Fruit fly (Drosophila melanogaster): Measurements from ENCODE around the gene SNF4Agamma.

The SNF4Agamma gene

DNA sequence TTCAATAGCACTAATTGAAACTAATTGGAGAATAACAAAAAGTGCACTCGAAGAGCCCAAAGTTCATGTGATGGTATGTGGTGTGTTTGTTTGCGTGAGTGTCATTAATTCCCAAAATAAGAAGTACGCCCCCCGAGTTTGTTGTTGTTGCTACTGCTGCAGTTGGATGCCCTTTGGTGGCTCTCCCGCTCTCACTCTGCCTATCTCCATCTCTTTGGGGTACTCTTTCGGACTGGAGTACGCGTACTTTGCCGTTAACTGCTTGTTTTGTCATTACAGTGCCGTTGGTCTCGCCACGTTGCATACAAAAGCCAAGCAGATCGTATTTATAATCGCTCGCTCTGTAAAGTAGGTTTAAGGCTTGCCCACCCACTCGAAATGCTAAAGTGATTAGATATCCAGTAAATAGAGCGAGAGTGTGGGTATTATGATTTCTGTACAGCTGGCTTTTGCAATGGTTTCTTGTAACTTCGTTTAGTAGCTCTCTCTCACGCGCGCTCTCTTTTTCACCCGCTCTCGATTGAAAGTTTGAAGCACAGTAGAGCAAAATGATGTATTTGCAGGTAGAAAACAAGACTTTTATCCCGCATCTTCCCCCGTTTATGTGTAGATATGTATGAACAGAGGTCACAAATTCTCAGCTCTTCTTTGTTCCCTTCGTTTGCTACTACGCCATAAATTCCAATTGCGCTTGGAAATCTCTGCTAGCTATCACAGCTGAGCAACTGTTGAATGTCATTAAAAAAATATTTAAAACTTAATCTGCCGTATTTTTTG lies 28.4 kb upstream of the SNF4Agamma start (continued):
- TF ChIP-seq CG8281 (tag; optimal IDR thresholded peaks at IDR 0.05): peak; percentile 10
- TF ChIP-seq CG2889 (GFP tag; IDR thresholded peaks at IDR 0.05): no peak; the same call in 2 of the 3 replicates
- no peak for TF ChIP-seq HmgZ (tag; optimal IDR thresholded peaks at IDR 0.05)
- TF ChIP-seq Rfx (GFP tag; IDR thresholded peaks at IDR 0.05): peak; percentile 51
- peak; percentile 64 for TF ChIP-seq CG6254 (GFP tag; optimal IDR thresholded peaks at IDR 0.05)
- TF ChIP-seq CG10209 (GFP tag; optimal IDR thresholded peaks at IDR 0.05): peak; percentile 13
- 0 out of 2 replicates have a peak, but pooled peaks have one; percentile 5 for TF ChIP-seq esg (GFP tag; conservative IDR thresholded peaks at IDR 0.05)
- TF ChIP-seq CG17568 (GFP tag; optimal IDR thresholded peaks at IDR 0.05): peak; percentile 44
- TF ChIP-seq CG15479 (GFP tag; optimal IDR thresholded peaks at IDR 0.05): no peak
- peak; percentile 26 for TF ChIP-seq CG3281 (GFP tag; optimal IDR thresholded peaks at IDR 0.05)
- peak; percentile 29; the same call in 1 of the 3 replicates for TF ChIP-seq CG11695 (GFP tag; IDR thresholded peaks at IDR 0.05)
- 0 out of 2 replicates have a peak, but pooled peaks have one; percentile 22 for TF ChIP-seq ap (GFP tag; IDR thresholded peaks at IDR 0.05)
- TF ChIP-seq CG30403 (GFP tag; optimal IDR thresholded peaks at IDR 0.05): peak; percentile 23
- TF ChIP-seq CG13775 (GFP tag; optimal IDR thresholded peaks at IDR 0.05): peak; percentile 9
- no peak for TF ChIP-seq nerfin-2 (GFP tag; IDR thresholded peaks at IDR 0.05; ENCODE audit: partially characterized antibody)
- TF ChIP-seq CG33557 (GFP tag; optimal IDR thresholded peaks at IDR 0.05): no peak
- no peak for TF ChIP-seq luna (GFP tag; optimal IDR thresholded peaks at IDR 0.05)
- no peak for TF ChIP-seq p53 (GFP tag; optimal IDR thresholded peaks at IDR 0.05)
- no peak for TF ChIP-seq H15 (GFP tag; IDR thresholded peaks at IDR 0.05)
- peak; percentile 50 for TF ChIP-seq CG8290 (GFP tag; optimal IDR thresholded peaks at IDR 0.05)
- no peak for TF ChIP-seq CG8290 (tag; optimal IDR thresholded peaks at IDR 0.05)
- TF ChIP-seq HLH3B (GFP tag; IDR thresholded peaks at IDR 0.05): no peak
- no peak for TF ChIP-seq sd (tag; optimal IDR thresholded peaks at IDR 0.05)
- no peak for TF ChIP-seq bab2 (GFP tag; optimal IDR thresholded peaks at IDR 0.05)
- TF ChIP-seq hkb (optimal IDR thresholded peaks at IDR 0.05): no peak
- peak; percentile 50; the same call in 1 of the 2 replicates for TF ChIP-seq hkb (GFP tag; IDR thresholded peaks at IDR 0.05)
- no peak for TF ChIP-seq hbn (GFP tag; IDR thresholded peaks at IDR 0.05; ENCODE audit: partially characterized antibody)
- TF ChIP-seq Hr3 (GFP tag; optimal IDR thresholded peaks at IDR 0.05): no peak
- no peak for TF ChIP-seq Ravus (GFP tag; IDR thresholded peaks at IDR 0.05)
- no peak for TF ChIP-seq slp2 (GFP tag; optimal IDR thresholded peaks at IDR 0.05)
- TF ChIP-seq Bdp1 (GFP tag; optimal IDR thresholded peaks at IDR 0.05): no peak
- TF ChIP-seq oc (tag; optimal IDR thresholded peaks at IDR 0.05): peak; percentile 42
- TF ChIP-seq al (GFP tag; IDR thresholded peaks at IDR 0.05): no peak
- TF ChIP-seq CG10543 (GFP tag; optimal IDR thresholded peaks at IDR 0.05): no peak
- no peak for TF ChIP-seq CrebB (tag; optimal IDR thresholded peaks at IDR 0.05)
- TF ChIP-seq CG15269 (tag; optimal IDR thresholded peaks at IDR 0.05): peak; percentile 60
- peak; percentile 52 for TF ChIP-seq CG34376 (GFP tag; optimal IDR thresholded peaks at IDR 0.05)
- no peak for TF ChIP-seq CG11398 (GFP tag; optimal IDR thresholded peaks at IDR 0.05)
- TF ChIP-seq ssp (GFP tag; IDR thresholded peaks at IDR 0.05): no peak
- TF ChIP-seq Side (GFP tag; optimal IDR thresholded peaks at IDR 0.05): no peak
- no peak for TF ChIP-seq CG5245 (GFP tag; optimal IDR thresholded peaks at IDR 0.05)
- TF ChIP-seq mirr (GFP tag; optimal IDR thresholded peaks at IDR 0.05): peak; percentile 18
- peak; percentile 27 for TF ChIP-seq CoRest (tag; optimal IDR thresholded peaks at IDR 0.05)
- TF ChIP-seq Elba2 (GFP tag; optimal IDR thresholded peaks at IDR 0.05): no peak
- TF ChIP-seq CG8388 (GFP tag; optimal IDR thresholded peaks at IDR 0.05): no peak
- TF ChIP-seq CG16815 (GFP tag; optimal IDR thresholded peaks at IDR 0.05): no peak
- no peak for TF ChIP-seq CG7963 (GFP tag; IDR thresholded peaks at IDR 0.05; ENCODE audit: partially characterized antibody)
- peak; percentile 56 for TF ChIP-seq sqz (GFP tag; optimal IDR thresholded peaks at IDR 0.05)
- no peak for TF ChIP-seq CG17802 (tag; optimal IDR thresholded peaks at IDR 0.05)
- no peak for TF ChIP-seq Xbp1 (GFP tag; optimal IDR thresholded peaks at IDR 0.05)
